Worm (Caenorhabditis elegans): Measurements from ENCODE around the gene sra-37.

ce11 chrX:13941296-13941695 is 48.1 kb upstream of the sra-37 start:
- TF ChIP-seq nhr-28 (tag; optimal IDR thresholded peaks at IDR 0.05): peak; percentile 43
- TF ChIP-seq unc-62 (GFP tag; optimal IDR thresholded peaks at IDR 0.05 in 1 of 2): peak in 1 of 2 experiments; percentile 95
- no peak for TF ChIP-seq unc-62 (tag; optimal IDR thresholded peaks at IDR 0.05)
- no peak for TF ChIP-seq set-16 (GFP tag; IDR thresholded peaks at IDR 0.05)
- TF ChIP-seq pqm-1 (tag; optimal IDR thresholded peaks at IDR 0.05): no peak
- TF ChIP-seq F49E8.2 (tag; optimal IDR thresholded peaks at IDR 0.05; ENCODE audit: borderline replicate concordance): no peak
- TF ChIP-seq snpc-4 (tag; optimal IDR thresholded peaks at IDR 0.05): no peak
- no peak for TF ChIP-seq saeg-2 (GFP tag; IDR thresholded peaks at IDR 0.05)
- TF ChIP-seq Y105C5A.15 (GFP tag; IDR thresholded peaks at IDR 0.05): no peak
